Fruit fly (Drosophila melanogaster) whole organism, pupa: Measurements from ENCODE around the gene Obp19a.

Experiments
- CG10348 ChIP-seq: fragments of 200-800 bp; sonication (Bioruptor generic); IDR thresholded peaks from 2 replicates; pipeline ENCODE4 v1.3.6; 2022; ENCODE audit warnings: missing biosample characterization, missing genetic modification characterization
- CG13204 ChIP-seq: fragments of 200-800 bp; sonication (Bioruptor generic); optimal IDR thresholded peaks from 2 replicates; lab custom pipeline; 2018; ENCODE audit warnings: missing biosample characterization, mild to moderate bottlenecking, missing genetic modification characterization, moderate library complexity
- CG14655 ChIP-seq: fragments of 200-800 bp; sonication (Bioruptor generic); optimal IDR thresholded peaks from 3 replicates; lab custom pipeline; 2017; ENCODE audit warnings: mild to moderate bottlenecking, missing biosample characterization, missing genetic modification reagents, missing genetic modification characterization
- CG4496 ChIP-seq: fragments of 200-800 bp; sonication (Bioruptor generic); IDR thresholded peaks from 3 replicates; pipeline ENCODE4 v1.3.6; 2022; ENCODE audit warnings: missing biosample characterization, missing genetic modification characterization
- CG8159 ChIP-seq: fragments of 200-800 bp; sonication (Bioruptor generic); optimal IDR thresholded peaks from 3 replicates; lab custom pipeline; 2018; ENCODE audit warnings: missing biosample characterization, mild to moderate bottlenecking, missing genetic modification characterization, moderate library complexity
- CG8301 ChIP-seq: fragments of 200-800 bp; sonication (Bioruptor generic); optimal IDR thresholded peaks from 2 replicates; lab custom pipeline; 2018; ENCODE audit warnings: missing biosample characterization, mild to moderate bottlenecking, missing genetic modification characterization
- D1 ChIP-seq: fragments of 200-800 bp; sonication (Bioruptor generic); optimal IDR thresholded peaks from 2 replicates; lab custom pipeline; 2018; ENCODE audit warnings: missing biosample characterization, mild to moderate bottlenecking, missing genetic modification characterization, moderate library complexity
- EcR ChIP-seq: fragments of 200-800 bp; sonication (Bioruptor generic); optimal IDR thresholded peaks from 3 replicates; lab custom pipeline; 2019; ENCODE audit warnings: missing biosample characterization, missing genetic modification characterization, mild to moderate bottlenecking, moderate library complexity, missing genetic modification reagents
- Snoo ChIP-seq: fragments of 200-800 bp; sonication (Bioruptor generic); optimal IDR thresholded peaks from 3 replicates; lab custom pipeline; 2017; ENCODE audit warnings: missing biosample characterization, mild to moderate bottlenecking, missing genetic modification characterization, inconsistent platforms
- fd96Ca ChIP-seq: fragments of 200-800 bp; sonication (Bioruptor generic); IDR thresholded peaks from 3 replicates; pipeline ENCODE4 v1.3.6; 2022; ENCODE audit warnings: missing biosample characterization, missing genetic modification characterization
- rn ChIP-seq: fragments of 200-800 bp; sonication (Bioruptor generic); IDR thresholded peaks from 2 replicates; pipeline ENCODE4 v1.3.6; 2022; ENCODE audit warnings: missing biosample characterization, missing genetic modification characterization

dm6 chrX:20429482-20430204, 14.1 kb downstream of the Obp19a start, which contains the start of the genes CG11710 and mal:
- TF ChIP-seq CG8301 (tag; lab: Kevin White, UChicago) (peak; percentile 83), CG4496 (GFP tag; lab: Robert Waterston, UW) (peak; percentile 70), rn (no peak), CG8159 (tag; lab: Kevin White, UChicago) (peak; percentile 88), D1 (tag; lab: Kevin White, UChicago) (no peak), CG14655 (GFP tag; lab: Kevin White, UChicago) (no peak), Snoo (tag; lab: Kevin White, UChicago) (peak; percentile 71), EcR (GFP tag; lab: Kevin White, UChicago) (no peak), CG10348 (0 out of 2 replicates have a peak, but pooled peaks have one; percentile 22), fd96Ca (GFP tag; lab: Robert Waterston, UW) (peak; percentile 72), CG13204 (GFP tag; lab: Kevin White, UChicago) (no peak)
